Fruit fly (Drosophila melanogaster) S2 (cell line): Measurements from ENCODE around the gene CG31415.

Experiments
- CG8478 ChIP-seq: fragments of >200 bp; optimal IDR thresholded peaks from 2 replicates; lab custom pipeline; 2018
- CTCF ChIP-seq, 2 experiments: fragments of >200 bp; optimal IDR thresholded peaks; 2 replicates each; lab custom pipeline; 2018

- TF ChIP-seq CG8478 (lab: Kevin White, UChicago) (no peak), CTCF (optimal IDR thresholded peaks at IDR 0.05; lab: Kevin White, UChicago) (no peak)
Measured at dm6 chr3R:9784341-9785062, 41.2 kb downstream of the CG31415 start, which contains the start of the genes MtnA and CG8500.
